Worm (Caenorhabditis elegans) whole organism, mixed stage, embryonic: Measurements from ENCODE around the gene ntr-2.

Experiments used
- blmp-1 ChIP-seq: fragments of 150-350 bp; optimal IDR thresholded peaks from 2 replicates; lab custom pipeline; 2014; ENCODE audit warnings: missing biosample characterization, missing genetic modification characterization
- elt-3 ChIP-seq: fragments of 150-350 bp; optimal IDR thresholded peaks from 2 replicates; lab custom pipeline; 2014; ENCODE audit warnings: missing biosample characterization, missing genetic modification characterization
- lin-32 ChIP-seq: fragments of 200-800 bp; sonication (Bioruptor generic); optimal IDR thresholded peaks from 2 replicates; lab custom pipeline; 2018; ENCODE audit warnings: mild to moderate bottlenecking, missing genetic modification characterization, missing compliant biosample characterization
- mep-1 ChIP-seq: fragments of 150-350 bp; optimal IDR thresholded peaks from 2 replicates; lab custom pipeline; 2017; ENCODE audit warnings: missing biosample characterization, missing genetic modification reagents, missing genetic modification characterization, inconsistent platforms
- mls-2 ChIP-seq: sonication (generic microtip); optimal IDR thresholded peaks from 2 replicates; lab custom pipeline; 2016; ENCODE audit warnings: mild to moderate bottlenecking, missing genetic modification characterization, moderate library complexity, missing compliant biosample characterization
- nhr-237 ChIP-seq: fragments of 150-350 bp; optimal IDR thresholded peaks from 2 replicates; lab custom pipeline; 2014; ENCODE audit warnings: missing biosample characterization, missing genetic modification characterization
- nhr-28 ChIP-seq: fragments of 150-350 bp; optimal IDR thresholded peaks from 2 replicates; lab custom pipeline; 2014; ENCODE audit warnings: missing biosample characterization, missing genetic modification characterization
- nhr-76 ChIP-seq: sonication (generic microtip); optimal IDR thresholded peaks from 2 replicates; lab custom pipeline; 2017; ENCODE audit warnings: missing biosample characterization, missing genetic modification characterization
- snpc-4 ChIP-seq: fragments of 150-350 bp; optimal IDR thresholded peaks from 2 replicates; lab custom pipeline; 2014; ENCODE audit warnings: missing biosample characterization, missing genetic modification characterization
- sptf-1 ChIP-seq: sonication (generic microtip); optimal IDR thresholded peaks from 2 replicates; lab custom pipeline; 2017; ENCODE audit warnings: mild to moderate bottlenecking, missing genetic modification characterization, moderate library complexity, missing compliant biosample characterization
- unc-39 ChIP-seq: fragments of 150-350 bp; optimal IDR thresholded peaks from 2 replicates; lab custom pipeline; 2014; ENCODE audit warnings: missing biosample characterization, missing genetic modification characterization
- unc-62 ChIP-seq: fragments of 150-350 bp; optimal IDR thresholded peaks from 2 replicates; lab custom pipeline; 2014; ENCODE audit warnings: missing biosample characterization, missing genetic modification reagents, missing genetic modification characterization
- ztf-11 ChIP-seq: fragments of 150-350 bp; optimal IDR thresholded peaks from 2 replicates; lab custom pipeline; 2014; ENCODE audit warnings: missing biosample characterization, missing genetic modification characterization

DNA sequence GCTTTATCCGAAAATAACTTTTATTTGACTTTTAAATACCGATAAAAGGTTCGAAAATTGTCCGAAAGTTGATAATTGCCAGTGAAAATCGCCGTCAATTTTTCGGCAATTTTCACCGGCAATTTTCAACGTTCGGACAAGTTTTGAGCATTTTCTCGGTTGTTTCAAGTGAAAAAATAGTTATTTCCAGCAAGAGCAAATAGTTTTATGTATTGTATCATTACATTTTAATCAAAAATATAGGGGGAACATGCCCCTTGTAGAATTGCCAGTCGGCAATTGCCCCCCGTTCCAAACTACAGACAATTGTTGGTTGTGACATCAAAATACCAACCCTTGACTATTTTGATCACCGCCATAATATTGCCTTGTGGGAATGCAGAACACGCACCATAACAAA, 33.7 kb upstream of the ntr-2 start, which contains the start of gene rgs-10:
- no peak for TF ChIP-seq sptf-1 (tag; lab: Kevin White, UChicago)
- TF ChIP-seq ztf-11 = no peak
- TF ChIP-seq nhr-76 (tag; lab: Kevin White, UChicago) = no peak
- no peak for TF ChIP-seq nhr-237
- TF ChIP-seq unc-62 = no peak
- TF ChIP-seq unc-39 (tag; lab: Kevin White, UChicago) = no peak
- no peak for TF ChIP-seq mep-1 (tag; lab: Kevin White, UChicago)
- TF ChIP-seq lin-32 (GFP tag; lab: Kevin White, UChicago) = no peak
- TF ChIP-seq elt-3 (tag; lab: Kevin White, UChicago) = no peak
- no peak for TF ChIP-seq mls-2
- TF ChIP-seq blmp-1 = no peak
- TF ChIP-seq nhr-28 = no peak
- no peak for TF ChIP-seq snpc-4 (tag; lab: Kevin White, UChicago)
